Worm (Caenorhabditis elegans): Measurements from ENCODE around the gene tag-267.

ce11 chrIII:626091-626490, 14.5 kb upstream of the tag-267 start:
- TF ChIP-seq ceh-83 (GFP tag; optimal IDR thresholded peaks at IDR 0.05) (no peak), lsy-2 (tag; optimal IDR thresholded peaks at IDR 0.05) (no peak), lin-13 (tag; optimal IDR thresholded peaks at IDR 0.05) (no peak), nhr-237 (tag; optimal IDR thresholded peaks at IDR 0.05) (no peak), ham-2 (GFP tag; optimal IDR thresholded peaks at IDR 0.05) (no peak), elt-3 (tag; optimal IDR thresholded peaks at IDR 0.05) (no peak), pha-4 (tag; optimal IDR thresholded peaks at IDR 0.05) (no peak), ceh-43 (GFP tag; optimal IDR thresholded peaks at IDR 0.05) (no peak), blmp-1 (tag; optimal IDR thresholded peaks at IDR 0.05) (no peak), nhr-28 (tag; optimal IDR thresholded peaks at IDR 0.05) (no peak), unc-62 (GFP tag; optimal IDR thresholded peaks at IDR 0.05) (no peak), unc-120 (tag; optimal IDR thresholded peaks at IDR 0.05; ENCODE audit: poor library complexity, severe bottlenecking) (no peak), unc-39 (tag; optimal IDR thresholded peaks at IDR 0.05) (no peak)

Measured in whole organism, mixed stage, embryonic.